Worm (Caenorhabditis elegans): Measurements from ENCODE around the gene nlp-79.

Gene nlp-79

ce11 chrIV:13149276-13149675 is at the start of gene nlp-79:
Gene nlp-79 (plus strand): TSS chrIV:13149576.
- no peak for TF ChIP-seq mxl-1 (tag; optimal IDR thresholded peaks at IDR 0.05)
- TF ChIP-seq ekl-4 (GFP tag; IDR thresholded peaks at IDR 0.05) = no peak
- TF ChIP-seq madf-8 (GFP tag; conservative IDR thresholded peaks at IDR 0.05) = no peak
- TF ChIP-seq T07F8.4 (tag; optimal IDR thresholded peaks at IDR 0.05) = no peak
- no peak for TF ChIP-seq ZK185.1 (tag; optimal IDR thresholded peaks at IDR 0.05; ENCODE audit: poor library complexity, severe bottlenecking)
- no peak for TF ChIP-seq snpc-1.3 (tag; optimal IDR thresholded peaks at IDR 0.05; ENCODE audit: insufficient read depth)
- TF ChIP-seq Y67H2A.10 (GFP tag; conservative IDR thresholded peaks at IDR 0.05) = no peak
- no peak for TF ChIP-seq ama-1 (optimal IDR thresholded peaks at IDR 0.05)
- no peak for TF ChIP-seq ama-1 (GFP tag; optimal IDR thresholded peaks at IDR 0.05)
- TF ChIP-seq Y79H2A.3 (GFP tag; conservative IDR thresholded peaks at IDR 0.05) = no peak
- no peak for TF ChIP-seq somi-1 (GFP tag; optimal IDR thresholded peaks at IDR 0.05)
- TF ChIP-seq sdz-38 (tag; optimal IDR thresholded peaks at IDR 0.05) = no peak
- TF ChIP-seq Y56A3A.18 (GFP tag; IDR thresholded peaks at IDR 0.05) = no peak
- no peak for TF ChIP-seq nhr-120 (GFP tag; IDR thresholded peaks at IDR 0.05)
- TF ChIP-seq attf-3 (GFP tag; conservative IDR thresholded peaks at IDR 0.05) = no peak
- TF ChIP-seq hsf-1 (GFP tag; IDR thresholded peaks at IDR 0.05) = no peak
- TF ChIP-seq F57C9.4 (tag; optimal IDR thresholded peaks at IDR 0.05) = no peak
- TF ChIP-seq D2030.7 (GFP tag; IDR thresholded peaks at IDR 0.05) = no peak
- TF ChIP-seq hmg-20 (GFP tag; IDR thresholded peaks at IDR 0.05) = no peak

DNA sequence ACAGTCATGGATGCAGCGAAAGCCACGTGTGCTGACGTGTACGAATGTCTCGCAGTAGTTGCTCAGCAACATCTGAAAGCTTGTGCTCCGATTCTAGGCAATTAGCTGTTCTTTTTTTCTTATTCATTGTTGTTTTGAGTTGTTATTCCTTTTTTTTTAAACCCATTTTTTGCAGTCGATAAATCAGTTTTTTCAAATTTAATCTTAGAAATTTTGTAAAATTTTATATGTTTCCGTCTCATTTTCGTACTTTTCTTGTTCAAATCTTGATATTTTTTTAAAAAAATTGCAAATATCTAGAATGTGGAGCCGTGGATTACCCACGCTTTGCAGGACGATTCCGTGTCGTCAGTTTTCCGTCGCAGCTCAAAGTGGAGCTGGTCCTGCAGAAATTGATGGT is 49.0 kb upstream of the nlp-79 start, which contains the start of gene fask-1:
Gene fask-1 (plus strand): TSS at position 301 of the 400 bp plus-strand sequence.
- TF ChIP-seq nfya-1 (tag; optimal IDR thresholded peaks at IDR 0.05; ENCODE audit: borderline replicate concordance, insufficient read depth) (no peak), nfyb-1 (GFP tag; IDR thresholded peaks at IDR 0.05) (no peak), him-1 (tag; optimal IDR thresholded peaks at IDR 0.05) (no peak), nhr-27 (tag; optimal IDR thresholded peaks at IDR 0.05) (no peak)

ce11 chrIV:13104900-13105299 is 44.5 kb upstream of the nlp-79 start, which contains the start of gene rde-11:
Gene rde-11 (plus strand): TSS chrIV:13105200.
- TF ChIP-seq egrh-3 (GFP tag; IDR thresholded peaks at IDR 0.05) (no peak), pbrm-1 (GFP tag; IDR thresholded peaks at IDR 0.05) (no peak), nfyb-1 (GFP tag; IDR thresholded peaks at IDR 0.05) (no peak), dpl-1 (GFP tag; optimal IDR thresholded peaks at IDR 0.05) (no peak), cebp-1 (GFP tag; IDR thresholded peaks at IDR 0.05) (no peak), cebp-1 (tag; optimal IDR thresholded peaks at IDR 0.05) (no peak), lin-40 (tag; optimal IDR thresholded peaks at IDR 0.05) (no peak), somi-1 (GFP tag; optimal IDR thresholded peaks at IDR 0.05) (no peak), madf-3 (GFP tag; IDR thresholded peaks at IDR 0.05) (no peak), ztf-6 (GFP tag; IDR thresholded peaks at IDR 0.05) (no peak), xnd-1 (tag; optimal IDR thresholded peaks at IDR 0.05) (peak; percentile 49), madf-6 (GFP tag; IDR thresholded peaks at IDR 0.05) (peak; percentile 63), dox-1 (GFP tag; IDR thresholded peaks at IDR 0.05) (no peak), B0336.3 (GFP tag; IDR thresholded peaks at IDR 0.05) (no peak), ztf-25 (GFP tag; IDR thresholded peaks at IDR 0.05) (no peak), B0019.2 (GFP tag; conservative IDR thresholded peaks at IDR 0.05) (no peak), ccch-3 (GFP tag; optimal IDR thresholded peaks at IDR 0.05) (no peak), efl-1 (GFP tag; optimal IDR thresholded peaks at IDR 0.05) (peak; percentile 44), ztf-28 (GFP tag; IDR thresholded peaks at IDR 0.05) (no peak)
